Worm (Caenorhabditis elegans) whole organism, L2 larva: ENCODE data around the gene K02A6.3.

Experiments
- C34F6.9 ChIP-seq: fragments of 150-350 bp; optimal IDR thresholded peaks from 2 replicates; lab custom pipeline; 2014; ENCODE audit warnings: missing biosample characterization, missing genetic modification characterization
- F13H6.1 ChIP-seq: sonication (generic microtip); optimal IDR thresholded peaks from 2 replicates; lab custom pipeline; 2016; ENCODE audit warnings: missing genetic modification characterization, missing compliant biosample characterization
- R02D3.7 ChIP-seq: fragments of 150-350 bp; optimal IDR thresholded peaks from 2 replicates; lab custom pipeline; 2014; ENCODE audit warnings: missing biosample characterization, missing genetic modification characterization
- Y55F3AM.14 ChIP-seq: fragments of 200-800 bp; sonication (Bioruptor generic); optimal IDR thresholded peaks from 2 replicates; lab custom pipeline; 2018; ENCODE audit warnings: mild to moderate bottlenecking, missing genetic modification characterization, missing compliant biosample characterization
- ZK546.5 ChIP-seq: sonication (generic microtip); optimal IDR thresholded peaks from 2 replicates; lab custom pipeline; 2017; ENCODE audit warnings: missing biosample characterization, missing genetic modification characterization
- alr-1 ChIP-seq: fragments of 150-350 bp; optimal IDR thresholded peaks from 2 replicates; lab custom pipeline; 2014; ENCODE audit warnings: missing biosample characterization, missing genetic modification characterization
- aly-2 ChIP-seq: fragments of 150-350 bp; optimal IDR thresholded peaks from 2 replicates; lab custom pipeline; 2014; ENCODE audit warnings: missing biosample characterization, missing genetic modification characterization
- blmp-1 ChIP-seq: sonication (generic microtip); optimal IDR thresholded peaks from 2 replicates; lab custom pipeline; 2017; ENCODE audit warnings: missing genetic modification characterization, mild to moderate bottlenecking, missing compliant biosample characterization, antibody characterized with exemption, moderate library complexity; ENCODE audit not compliant: insufficient read depth
- ceh-82 ChIP-seq: fragments of 150-350 bp; optimal IDR thresholded peaks from 2 replicates; lab custom pipeline; 2014; ENCODE audit warnings: missing biosample characterization, missing genetic modification characterization
- crh-2 ChIP-seq: sonication (generic microtip); optimal IDR thresholded peaks from 2 replicates; lab custom pipeline; 2017; ENCODE audit warnings: missing biosample characterization, missing genetic modification characterization
- dmd-4 ChIP-seq: sonication (generic microtip); optimal IDR thresholded peaks from 2 replicates; lab custom pipeline; 2017; ENCODE audit warnings: missing biosample characterization, missing genetic modification characterization
- elt-1 ChIP-seq: fragments of 150-350 bp; optimal IDR thresholded peaks from 2 replicates; lab custom pipeline; 2014; ENCODE audit warnings: missing biosample characterization, missing genetic modification characterization
- elt-3 ChIP-seq: sonication (generic microtip); optimal IDR thresholded peaks from 2 replicates; lab custom pipeline; 2017; ENCODE audit warnings: missing biosample characterization, missing genetic modification characterization
- lin-11 ChIP-seq: fragments of 150-350 bp; sonication (generic microtip); optimal IDR thresholded peaks from 2 replicates; lab custom pipeline; 2014; ENCODE audit warnings: missing biosample characterization, missing genetic modification characterization, inconsistent platforms, mixed read lengths
- lin-13 ChIP-seq: fragments of 150-350 bp; optimal IDR thresholded peaks from 2 replicates; lab custom pipeline; 2014; ENCODE audit warnings: missing biosample characterization, missing genetic modification reagents, missing genetic modification characterization
- lin-39 ChIP-seq: fragments of 150-350 bp; optimal IDR thresholded peaks from 2 replicates; lab custom pipeline; 2014; ENCODE audit warnings: missing biosample characterization, missing genetic modification reagents, missing genetic modification characterization
- lsy-2 ChIP-seq, 2 experiments: fragments of 150-350 bp in 1 of 2; sonication (generic microtip) in 1 of 2; optimal IDR thresholded peaks; 2 replicates each; lab custom pipeline; 2014 to 2017; ENCODE audit warnings: missing biosample characterization in 2 of 2, missing genetic modification characterization in 2 of 2
- mbf-1 ChIP-seq: sonication (generic microtip); optimal IDR thresholded peaks from 2 replicates; lab custom pipeline; 2017; ENCODE audit warnings: missing biosample characterization, missing genetic modification characterization
- mdl-1 ChIP-seq, 2 experiments: fragments of 150-350 bp in 1 of 2; sonication (generic microtip) in 1 of 2; optimal IDR thresholded peaks; 2 replicates each; lab custom pipeline; 2017; ENCODE audit warnings: missing biosample characterization in 2 of 2, missing genetic modification characterization in 2 of 2
- nhr-10 ChIP-seq: sonication (generic microtip); optimal IDR thresholded peaks from 2 replicates; lab custom pipeline; 2017; ENCODE audit warnings: missing biosample characterization, missing genetic modification characterization
- nhr-11 ChIP-seq: fragments of 150-350 bp; optimal IDR thresholded peaks from 2 replicates; lab custom pipeline; 2014; ENCODE audit warnings: missing biosample characterization, missing genetic modification characterization
- nhr-129 ChIP-seq: fragments of 150-350 bp; optimal IDR thresholded peaks from 2 replicates; lab custom pipeline; 2014; ENCODE audit warnings: missing biosample characterization, missing genetic modification characterization
- nhr-21 ChIP-seq: fragments of 150-350 bp; optimal IDR thresholded peaks from 2 replicates; lab custom pipeline; 2014; ENCODE audit warnings: missing biosample characterization, missing genetic modification characterization
- nhr-23 ChIP-seq: fragments of 150-350 bp; optimal IDR thresholded peaks from 2 replicates; lab custom pipeline; 2014; ENCODE audit warnings: missing biosample characterization, missing genetic modification reagents, missing genetic modification characterization
- nhr-6 ChIP-seq: fragments of 150-350 bp; optimal IDR thresholded peaks from 2 replicates; lab custom pipeline; 2014; ENCODE audit warnings: missing biosample characterization, missing genetic modification characterization
- peb-1 ChIP-seq: fragments of 150-350 bp; optimal IDR thresholded peaks from 2 replicates; lab custom pipeline; 2014; ENCODE audit warnings: missing biosample characterization, missing genetic modification characterization
- sem-4 ChIP-seq: fragments of 150-350 bp; optimal IDR thresholded peaks from 2 replicates; lab custom pipeline; 2014; ENCODE audit warnings: missing biosample characterization, missing genetic modification reagents, missing genetic modification characterization
- sma-3 ChIP-seq: sonication (generic microtip); optimal IDR thresholded peaks from 2 replicates; lab custom pipeline; 2016; ENCODE audit warnings: missing genetic modification reagents, missing genetic modification characterization, missing compliant biosample characterization
- sma-9 ChIP-seq, 2 experiments: fragments of 150-350 bp in 1 of 2; sonication (generic microtip) in 1 of 2; optimal IDR thresholded peaks; 2 replicates each; lab custom pipeline; 2014 to 2016; ENCODE audit warnings: missing genetic modification characterization in 2 of 2, mild to moderate bottlenecking in 1 of 2, missing biosample characterization in 1 of 2, missing compliant biosample characterization in 1 of 2, missing genetic modification reagents in 1 of 2, moderate library complexity in 1 of 2
- unc-39 ChIP-seq: fragments of 150-350 bp; optimal IDR thresholded peaks from 2 replicates; lab custom pipeline; 2014; ENCODE audit warnings: missing biosample characterization, missing genetic modification characterization
- unc-55 ChIP-seq: fragments of 150-350 bp; sonication (generic microtip); optimal IDR thresholded peaks from 3 replicates; lab custom pipeline; 2014; ENCODE audit warnings: missing biosample characterization, missing genetic modification reagents, missing genetic modification characterization
- unc-62 ChIP-seq: fragments of 150-350 bp; optimal IDR thresholded peaks from 2 replicates; lab custom pipeline; 2014; ENCODE audit warnings: missing biosample characterization, missing genetic modification reagents, missing genetic modification characterization
- zag-1 ChIP-seq: fragments of 150-350 bp; optimal IDR thresholded peaks from 2 replicates; lab custom pipeline; 2014; ENCODE audit warnings: missing biosample characterization, missing genetic modification characterization
- ztf-1 ChIP-seq: fragments of 200-800 bp; sonication (Bioruptor generic); conservative IDR thresholded peaks from 2 replicates; pipeline ENCODE4 v1.3.6; 2022; ENCODE audit warnings: missing genetic modification characterization, missing compliant biosample characterization
- ztf-11 ChIP-seq: sonication (generic microtip); optimal IDR thresholded peaks from 2 replicates; lab custom pipeline; 2017; ENCODE audit warnings: missing biosample characterization, missing genetic modification characterization
- ztf-4 ChIP-seq: fragments of 150-350 bp; optimal IDR thresholded peaks from 2 replicates; lab custom pipeline; 2014; ENCODE audit warnings: missing biosample characterization, missing genetic modification characterization

Gene K02A6.3

DNA sequence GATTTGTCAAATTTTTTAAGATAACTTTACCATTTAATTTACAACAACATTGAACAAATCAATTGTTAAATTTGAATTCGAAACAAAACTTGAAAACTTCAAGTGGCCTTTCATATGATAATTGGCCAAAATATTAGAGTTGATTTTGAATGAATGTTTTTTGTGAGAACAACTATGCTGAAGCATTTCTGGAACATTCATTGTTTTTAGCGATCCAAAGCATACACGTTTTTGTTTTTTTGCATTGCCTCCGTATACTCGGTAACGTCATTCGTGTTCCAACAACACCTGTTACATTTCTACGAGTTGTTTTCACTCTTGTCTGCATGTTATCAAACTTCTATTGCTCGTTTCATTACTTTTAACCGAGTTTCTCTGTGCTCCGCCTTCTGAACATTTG lies 45.3 kb upstream of the K02A6.3 start:
- no peak for TF ChIP-seq R02D3.7
- no peak for TF ChIP-seq sma-9 (GFP tag; optimal IDR thresholded peaks at IDR 0.05; lab: Kevin White, UChicago)
- TF ChIP-seq sma-9 (tag; optimal IDR thresholded peaks at IDR 0.05; lab: Kevin White, UChicago) = no peak
- no peak for TF ChIP-seq nhr-11 (tag; lab: Kevin White, UChicago)
- no peak for TF ChIP-seq sma-3 (GFP tag; lab: Kevin White, UChicago)

DNA sequence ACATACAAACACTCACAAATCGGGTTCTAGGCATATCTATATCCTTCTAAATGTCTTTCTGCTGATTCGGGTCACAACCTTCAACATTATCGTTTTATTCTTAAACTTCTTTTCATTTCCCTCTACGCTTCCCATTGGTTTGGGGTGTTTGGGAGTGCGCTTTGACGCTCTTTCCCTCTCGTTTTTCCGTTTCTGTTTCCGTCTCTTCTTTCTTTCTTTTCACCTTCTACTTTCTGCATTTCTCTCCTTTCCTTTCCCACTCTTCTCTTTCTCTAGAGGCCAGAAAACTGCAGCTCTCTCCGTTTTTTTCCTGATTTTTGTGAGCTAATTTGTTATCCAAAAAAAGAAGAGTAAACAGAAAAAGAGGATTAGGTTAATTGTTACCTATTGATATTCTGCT lies 44.6 kb upstream of the K02A6.3 start:
- peak; percentile 34 for TF ChIP-seq C34F6.9 (tag; lab: Kevin White, UChicago)
- no peak for TF ChIP-seq mdl-1 (tag; optimal IDR thresholded peaks at IDR 0.05; lab: Kevin White, UChicago)
- no peak for TF ChIP-seq ztf-1
- TF ChIP-seq lin-13 (GFP tag; lab: Kevin White, UChicago) = no peak
- no peak for TF ChIP-seq ztf-11
- TF ChIP-seq aly-2 (tag; lab: Kevin White, UChicago) = no peak
- TF ChIP-seq blmp-1 (tag; lab: Kevin White, UChicago) = peak; percentile 28
- TF ChIP-seq unc-55 (GFP tag; lab: Kevin White, UChicago) = peak; percentile 18
- TF ChIP-seq nhr-23 (tag; lab: Kevin White, UChicago) = no peak
- no peak for TF ChIP-seq elt-1 (tag; lab: Kevin White, UChicago)
- peak; percentile 2 for TF ChIP-seq nhr-129 (tag; lab: Kevin White, UChicago)
- TF ChIP-seq F13H6.1 = peak; percentile 6
- no peak for TF ChIP-seq Y55F3AM.14 (GFP tag; lab: Kevin White, UChicago)
- no peak for TF ChIP-seq nhr-21 (tag; lab: Kevin White, UChicago)
- no peak for TF ChIP-seq sma-9 (GFP tag; optimal IDR thresholded peaks at IDR 0.05; lab: Kevin White, UChicago)
- TF ChIP-seq sma-9 (tag; optimal IDR thresholded peaks at IDR 0.05; lab: Kevin White, UChicago) = no peak
- TF ChIP-seq zag-1 (tag; lab: Kevin White, UChicago) = no peak
- TF ChIP-seq ceh-82 (tag; lab: Kevin White, UChicago) = no peak
- TF ChIP-seq sem-4 (tag; lab: Kevin White, UChicago) = no peak
- TF ChIP-seq lsy-2 (tag; optimal IDR thresholded peaks at IDR 0.05; lab: Kevin White, UChicago) = no peak

DNA sequence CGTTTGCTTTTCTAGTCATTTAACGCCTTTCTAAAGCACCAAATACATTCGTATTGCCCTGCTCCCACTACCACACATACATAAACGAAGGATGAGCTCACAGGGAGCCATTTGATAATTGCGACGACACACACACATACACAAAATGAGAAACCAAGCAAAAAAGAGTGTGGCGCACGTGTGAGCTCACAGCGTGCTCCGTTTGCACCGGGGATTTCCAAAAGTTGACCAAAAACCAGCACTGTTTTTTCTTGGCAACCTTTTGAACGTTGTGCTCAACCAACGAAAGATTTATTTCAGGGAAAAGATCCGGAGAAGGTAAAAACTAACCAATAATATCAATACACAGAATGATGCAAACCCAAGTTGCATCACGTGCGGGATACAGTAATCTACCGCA lies 43.1 kb upstream of the K02A6.3 start, which contains the start of gene ksr-1:
TSS of gene ksr-1 (plus strand) at position 301 of the 400 bp plus-strand sequence.
- TF ChIP-seq aly-2 (tag; lab: Kevin White, UChicago) = no peak
- TF ChIP-seq zag-1 (tag; lab: Kevin White, UChicago) = no peak
- TF ChIP-seq F13H6.1 = no peak
- TF ChIP-seq ztf-4 (tag; lab: Kevin White, UChicago) = no peak
- TF ChIP-seq blmp-1 (tag; lab: Kevin White, UChicago) = no peak
- no peak for TF ChIP-seq sem-4 (tag; lab: Kevin White, UChicago)
- no peak for TF ChIP-seq lin-13 (GFP tag; lab: Kevin White, UChicago)
- TF ChIP-seq ZK546.5 (tag; lab: Kevin White, UChicago) = no peak
- TF ChIP-seq crh-2 = no peak
- TF ChIP-seq lin-39 (tag; lab: Kevin White, UChicago) = no peak
- no peak for TF ChIP-seq mbf-1 (tag; lab: Kevin White, UChicago)
- TF ChIP-seq lin-11 (tag; lab: Kevin White, UChicago) = no peak
- TF ChIP-seq peb-1 (tag; lab: Kevin White, UChicago) = no peak
- no peak for TF ChIP-seq sma-9 (GFP tag; optimal IDR thresholded peaks at IDR 0.05; lab: Kevin White, UChicago)
- no peak for TF ChIP-seq sma-9 (tag; optimal IDR thresholded peaks at IDR 0.05; lab: Kevin White, UChicago)
- TF ChIP-seq lsy-2 (tag; optimal IDR thresholded peaks at IDR 0.05; lab: Kevin White, UChicago) = no peak
- TF ChIP-seq unc-62 (GFP tag; lab: Kevin White, UChicago) = no peak
- no peak for TF ChIP-seq alr-1 (tag; lab: Kevin White, UChicago)
- TF ChIP-seq elt-1 (tag; lab: Kevin White, UChicago) = no peak
- no peak for TF ChIP-seq unc-39

- TF ChIP-seq ceh-82 (tag; lab: Kevin White, UChicago) (no peak), Y55F3AM.14 (GFP tag; lab: Kevin White, UChicago) (no peak), nhr-23 (tag; lab: Kevin White, UChicago) (no peak), ztf-4 (tag; lab: Kevin White, UChicago) (no peak), nhr-6 (no peak), R02D3.7 (no peak), lsy-2 (tag; optimal IDR thresholded peaks at IDR 0.05; lab: Kevin White, UChicago) (no peak), ztf-11 (no peak), lin-11 (tag; lab: Kevin White, UChicago) (no peak), unc-55 (GFP tag; lab: Kevin White, UChicago) (no peak), elt-3 (tag; lab: Kevin White, UChicago) (no peak), mbf-1 (tag; lab: Kevin White, UChicago) (no peak), lin-39 (tag; lab: Kevin White, UChicago) (no peak), nhr-10 (tag; lab: Kevin White, UChicago) (no peak), dmd-4 (no peak)
These were observed 41.8 kb upstream of the K02A6.3 start for ce11 chrX:8273496-8273895.
